Worm (Caenorhabditis elegans): ENCODE results near the gene lir-2.

- no peak for TF ChIP-seq unc-62 (GFP tag; optimal IDR thresholded peaks at IDR 0.05)
- TF ChIP-seq unc-39 (tag; optimal IDR thresholded peaks at IDR 0.05), result no peak
- TF ChIP-seq R02D3.7 (tag; optimal IDR thresholded peaks at IDR 0.05), result no peak
- no peak for TF ChIP-seq ceh-28 (tag; optimal IDR thresholded peaks at IDR 0.05)
- TF ChIP-seq nhr-12 (tag; optimal IDR thresholded peaks at IDR 0.05), result no peak
- peak; percentile 25 for TF ChIP-seq pha-4 (tag; optimal IDR thresholded peaks at IDR 0.05)
- TF ChIP-seq mml-1 (tag; optimal IDR thresholded peaks at IDR 0.05), result no peak
- no peak for TF ChIP-seq ztf-11 (tag; optimal IDR thresholded peaks at IDR 0.05)
- peak; percentile 65 for TF ChIP-seq pqm-1 (tag; optimal IDR thresholded peaks at IDR 0.05)
Observed at ce11 chrII:7705152-7705551, 38.1 kb downstream of the lir-2 start, which contains the start of gene B0495.7.

All from whole organism, L3 larva.